Worm (Caenorhabditis elegans): ENCODE measurements around the gene oac-49.

oac-49 gene

ce11 chrV:19201190-19201589, 16.6 kb upstream of the oac-49 start:
- no peak for TF ChIP-seq hnd-1 (tag; optimal IDR thresholded peaks at IDR 0.05)
- TF ChIP-seq B0310.2 (tag; optimal IDR thresholded peaks at IDR 0.05) = no peak
- TF ChIP-seq hmg-4 (GFP tag; optimal IDR thresholded peaks at IDR 0.05) = no peak
- no peak for TF ChIP-seq tbx-37 (GFP tag; conservative IDR thresholded peaks at IDR 0.05)
- TF ChIP-seq ceh-13 (GFP tag; optimal IDR thresholded peaks at IDR 0.05) = no peak
- TF ChIP-seq ets-7 (tag; optimal IDR thresholded peaks at IDR 0.05) = no peak
- no peak for TF ChIP-seq scrt-1 (GFP tag; IDR thresholded peaks at IDR 0.05)
- no peak for TF ChIP-seq ceh-36 (tag; optimal IDR thresholded peaks at IDR 0.05)
- no peak for TF ChIP-seq hmbx-1 (tag; optimal IDR thresholded peaks at IDR 0.05)
- no peak for TF ChIP-seq flt-1 (GFP tag; IDR thresholded peaks at IDR 0.05)
- TF ChIP-seq aly-1 (tag; optimal IDR thresholded peaks at IDR 0.05) = no peak
- no peak for TF ChIP-seq sea-1 (GFP tag; conservative IDR thresholded peaks at IDR 0.05)
- no peak for TF ChIP-seq tbx-11 (GFP tag; IDR thresholded peaks at IDR 0.05)
- no peak for TF ChIP-seq ama-1 (optimal IDR thresholded peaks at IDR 0.05)

ce11 chrV:19202800-19203199, 15.0 kb upstream of the oac-49 start:
- TF ChIP-seq hmbx-1 (tag; optimal IDR thresholded peaks at IDR 0.05) (no peak), aly-1 (tag; optimal IDR thresholded peaks at IDR 0.05) (no peak), scrt-1 (GFP tag; IDR thresholded peaks at IDR 0.05) (no peak), pes-1 (GFP tag; IDR thresholded peaks at IDR 0.05) (no peak), hnd-1 (tag; optimal IDR thresholded peaks at IDR 0.05) (no peak), F13C5.2 (tag; optimal IDR thresholded peaks at IDR 0.05) (no peak)

- TF ChIP-seq aly-1 (tag; optimal IDR thresholded peaks at IDR 0.05) (no peak), B0310.2 (tag; optimal IDR thresholded peaks at IDR 0.05) (no peak), pes-1 (GFP tag; IDR thresholded peaks at IDR 0.05) (no peak), hmbx-1 (tag; optimal IDR thresholded peaks at IDR 0.05) (no peak), tbx-37 (GFP tag; conservative IDR thresholded peaks at IDR 0.05) (no peak), hmg-4 (GFP tag; optimal IDR thresholded peaks at IDR 0.05) (no peak), tra-4 (tag; optimal IDR thresholded peaks at IDR 0.05) (no peak)
These were observed 14.5 kb upstream of the oac-49 start, which contains the start of gene Y39B6A.1 for ce11 chrV:19203299-19203698. Gene Y39B6A.1 (minus strand): TSS chrV:19203607.

DNA sequence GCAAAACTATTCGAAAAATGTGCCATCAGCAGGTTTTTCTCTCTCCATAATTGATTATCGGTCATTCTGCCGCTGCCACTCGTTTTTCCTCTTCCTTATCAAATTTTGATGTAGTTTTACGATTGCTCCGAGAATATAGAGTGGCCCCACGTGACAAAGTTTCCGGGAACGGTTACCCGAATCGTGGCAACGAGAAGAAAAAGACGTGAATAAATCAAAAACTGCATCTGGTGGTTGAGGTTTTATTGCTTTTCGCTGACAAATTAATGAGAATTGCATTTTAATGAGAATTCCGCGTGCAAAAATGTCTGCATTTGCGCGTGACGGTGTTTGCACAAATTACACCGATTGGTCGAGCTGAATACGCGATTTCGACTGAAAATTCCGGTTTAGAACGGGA, 12.3 kb upstream of the oac-49 start:
- no peak for TF ChIP-seq scrt-1 (GFP tag; IDR thresholded peaks at IDR 0.05)
- no peak for TF ChIP-seq F13C5.2 (tag; optimal IDR thresholded peaks at IDR 0.05)
- TF ChIP-seq tra-4 (tag; optimal IDR thresholded peaks at IDR 0.05) = no peak
- TF ChIP-seq hnd-1 (tag; optimal IDR thresholded peaks at IDR 0.05) = no peak
- TF ChIP-seq tbx-37 (GFP tag; conservative IDR thresholded peaks at IDR 0.05) = no peak
- no peak for TF ChIP-seq tbx-11 (GFP tag; IDR thresholded peaks at IDR 0.05)
- TF ChIP-seq ama-1 (optimal IDR thresholded peaks at IDR 0.05) = no peak
- TF ChIP-seq ceh-36 (tag; optimal IDR thresholded peaks at IDR 0.05) = no peak
- TF ChIP-seq sea-1 (GFP tag; conservative IDR thresholded peaks at IDR 0.05) = no peak
- TF ChIP-seq pes-1 (GFP tag; IDR thresholded peaks at IDR 0.05) = no peak

ce11 chrV:19206911-19207310, 10.9 kb upstream of the oac-49 start:
- no peak for TF ChIP-seq sea-1 (GFP tag; conservative IDR thresholded peaks at IDR 0.05)
- no peak for TF ChIP-seq tbx-11 (GFP tag; IDR thresholded peaks at IDR 0.05)
- no peak for TF ChIP-seq pes-1 (GFP tag; IDR thresholded peaks at IDR 0.05)
- no peak for TF ChIP-seq ceh-36 (tag; optimal IDR thresholded peaks at IDR 0.05)
- TF ChIP-seq tra-4 (tag; optimal IDR thresholded peaks at IDR 0.05) = no peak
- TF ChIP-seq hmbx-1 (tag; optimal IDR thresholded peaks at IDR 0.05) = no peak
- no peak for TF ChIP-seq ets-7 (tag; optimal IDR thresholded peaks at IDR 0.05)
- TF ChIP-seq B0310.2 (tag; optimal IDR thresholded peaks at IDR 0.05) = no peak
- TF ChIP-seq ceh-13 (GFP tag; optimal IDR thresholded peaks at IDR 0.05) = no peak
- TF ChIP-seq ama-1 (optimal IDR thresholded peaks at IDR 0.05) = no peak
- TF ChIP-seq F13C5.2 (tag; optimal IDR thresholded peaks at IDR 0.05) = no peak
- no peak for TF ChIP-seq hnd-1 (tag; optimal IDR thresholded peaks at IDR 0.05)
- TF ChIP-seq aly-1 (tag; optimal IDR thresholded peaks at IDR 0.05) = no peak
- TF ChIP-seq scrt-1 (GFP tag; IDR thresholded peaks at IDR 0.05) = no peak
- TF ChIP-seq tbx-37 (GFP tag; conservative IDR thresholded peaks at IDR 0.05) = no peak
- TF ChIP-seq flt-1 (GFP tag; IDR thresholded peaks at IDR 0.05) = no peak
- TF ChIP-seq hmg-4 (GFP tag; optimal IDR thresholded peaks at IDR 0.05) = no peak

DNA sequence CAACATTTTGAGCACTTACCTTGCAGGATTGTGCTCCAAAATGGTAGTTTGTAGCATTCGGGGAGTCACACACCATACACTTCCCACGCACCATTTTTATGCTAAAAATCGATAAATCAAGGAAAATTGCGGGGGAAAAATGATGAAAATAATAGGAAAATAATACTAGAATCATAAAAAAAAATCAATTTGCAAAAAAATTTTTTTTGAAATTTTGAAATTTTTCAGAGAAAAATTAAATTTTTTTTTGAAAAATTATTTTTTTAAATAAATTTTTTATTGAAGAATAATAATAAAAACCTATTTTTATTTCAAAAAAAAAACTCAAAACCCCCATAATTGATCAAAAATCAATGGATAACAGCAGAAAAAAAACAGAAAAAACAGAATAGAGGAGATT, 6.0 kb upstream of the oac-49 start, which contains the start of gene nhr-79:
Gene nhr-79 (minus strand): TSS at position 101 of the 400 bp plus-strand sequence.
- TF ChIP-seq ama-1 (optimal IDR thresholded peaks at IDR 0.05) (no peak), flt-1 (GFP tag; IDR thresholded peaks at IDR 0.05) (no peak), B0310.2 (tag; optimal IDR thresholded peaks at IDR 0.05) (no peak), hmbx-1 (tag; optimal IDR thresholded peaks at IDR 0.05) (no peak)

DNA sequence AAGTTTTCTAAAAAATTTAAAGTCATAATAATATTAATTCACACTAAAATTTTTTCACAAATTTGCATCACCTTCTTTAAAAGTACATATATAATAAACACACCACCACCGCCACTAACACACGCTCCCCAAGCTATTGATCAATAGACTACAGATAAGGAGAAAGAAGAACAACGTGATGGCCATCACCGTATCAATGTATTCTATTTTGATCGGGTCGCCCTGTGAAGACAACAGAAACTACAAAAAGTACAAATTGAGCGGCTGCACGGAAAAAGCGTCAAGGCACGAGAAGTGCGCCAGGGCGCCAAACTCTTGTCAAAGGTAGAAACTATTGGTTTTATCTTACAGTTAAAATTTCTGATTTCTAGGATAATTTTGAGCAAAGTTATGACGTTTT, 5.4 kb upstream of the oac-49 start:
- TF ChIP-seq ets-7 (tag; optimal IDR thresholded peaks at IDR 0.05) (no peak), ceh-36 (tag; optimal IDR thresholded peaks at IDR 0.05) (no peak), F13C5.2 (tag; optimal IDR thresholded peaks at IDR 0.05) (no peak), tbx-37 (GFP tag; conservative IDR thresholded peaks at IDR 0.05) (no peak), ama-1 (optimal IDR thresholded peaks at IDR 0.05) (no peak), tbx-11 (GFP tag; IDR thresholded peaks at IDR 0.05) (no peak), flt-1 (GFP tag; IDR thresholded peaks at IDR 0.05) (no peak), hmbx-1 (tag; optimal IDR thresholded peaks at IDR 0.05) (no peak), aly-1 (tag; optimal IDR thresholded peaks at IDR 0.05) (no peak)

DNA sequence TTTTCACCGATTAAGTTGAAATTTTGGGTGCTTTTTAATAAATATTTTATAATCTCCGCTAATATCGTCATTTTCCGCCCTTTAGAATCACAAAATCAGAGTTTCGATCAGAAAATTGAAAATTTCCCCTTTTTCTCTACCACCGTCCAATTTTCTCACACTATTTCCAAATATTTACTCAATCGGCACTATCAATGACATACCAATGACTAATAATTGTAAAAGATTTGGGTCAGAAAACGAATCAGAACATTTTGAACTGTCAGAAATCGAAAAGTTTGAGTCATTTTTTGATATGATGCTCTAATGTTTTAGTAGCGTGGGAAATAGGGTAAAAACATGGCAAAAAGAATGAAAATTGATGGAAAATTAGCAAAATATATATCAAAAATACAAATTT, 671 bp upstream of the oac-49 start, which contains the start of gene srr-2:
Gene srr-2 (minus strand): TSS at position 73 of the 400 bp plus-strand sequence.
- no peak for TF ChIP-seq tbx-11 (GFP tag; IDR thresholded peaks at IDR 0.05)
- TF ChIP-seq hmbx-1 (tag; optimal IDR thresholded peaks at IDR 0.05) = no peak
- no peak for TF ChIP-seq ets-7 (tag; optimal IDR thresholded peaks at IDR 0.05)
- TF ChIP-seq ceh-13 (GFP tag; optimal IDR thresholded peaks at IDR 0.05) = no peak
- no peak for TF ChIP-seq B0310.2 (tag; optimal IDR thresholded peaks at IDR 0.05)
- TF ChIP-seq scrt-1 (GFP tag; IDR thresholded peaks at IDR 0.05) = no peak
